Fruit fly (Drosophila melanogaster) whole organism, embryonic: Measurements from ENCODE around the gene PolG2.

Experiments
- Antp ChIP-seq: fragments of 200-800 bp; sonication (Bioruptor generic); optimal IDR thresholded peaks from 3 replicates; lab custom pipeline; 2016; ENCODE audit warnings: missing biosample characterization, missing genetic modification characterization
- Awh ChIP-seq: fragments of 200-800 bp; sonication (Bioruptor generic); IDR thresholded peaks from 2 replicates; pipeline ENCODE4, ENCODE4 v1.3.6; 2022; ENCODE audit warnings: missing biosample characterization, missing genetic modification characterization
- Bdp1 ChIP-seq: fragments of 200-800 bp; sonication (Bioruptor generic); optimal IDR thresholded peaks from 3 replicates; lab custom pipeline; 2016; ENCODE audit warnings: missing biosample characterization, missing genetic modification characterization
- BtbVII ChIP-seq: fragments of 200-800 bp; sonication (Bioruptor generic); optimal IDR thresholded peaks from 3 replicates; lab custom pipeline; 2017; ENCODE audit warnings: missing biosample characterization, mild to moderate bottlenecking, missing genetic modification characterization
- CG11247 ChIP-seq: fragments of 200-800 bp; sonication (Bioruptor generic); IDR thresholded peaks from 2 replicates; pipeline ENCODE4 v1.3.6; 2022; ENCODE audit warnings: missing biosample characterization, missing genetic modification characterization
- CG11723 ChIP-seq: fragments of 200-800 bp; sonication (Bioruptor generic); optimal IDR thresholded peaks from 2 replicates; lab custom pipeline; 2017; ENCODE audit warnings: missing biosample characterization, mild to moderate bottlenecking, missing genetic modification characterization
- CG12769 ChIP-seq: fragments of 200-800 bp; sonication (Bioruptor generic); optimal IDR thresholded peaks from 2 replicates; lab custom pipeline; 2019; ENCODE audit warnings: missing biosample characterization, mild to moderate bottlenecking, missing genetic modification characterization, moderate library complexity
- CG13287 ChIP-seq: fragments of 200-800 bp; sonication (Bioruptor generic); IDR thresholded peaks from 2 replicates; pipeline ENCODE4 v1.3.6; 2022; ENCODE audit warnings: missing biosample characterization, missing genetic modification characterization; ENCODE audit not compliant: partially characterized antibody
- CG13624 ChIP-seq: fragments of 200-800 bp; sonication (Bioruptor generic); optimal IDR thresholded peaks from 2 replicates; lab custom pipeline; 2016; ENCODE audit warnings: missing biosample characterization, missing genetic modification characterization
- CG14441 ChIP-seq: fragments of 200-800 bp; sonication (Bioruptor generic); IDR thresholded peaks from 2 replicates; pipeline ENCODE4 v1.3.6; 2022; ENCODE audit warnings: missing biosample characterization, missing genetic modification characterization
- CG14710 ChIP-seq: fragments of 200-800 bp; sonication (Bioruptor generic); optimal IDR thresholded peaks from 3 replicates; lab custom pipeline; 2019; ENCODE audit warnings: missing biosample characterization, mild to moderate bottlenecking, missing genetic modification characterization, moderate library complexity
- CG15011 ChIP-seq: fragments of 200-800 bp; sonication (Bioruptor generic); optimal IDR thresholded peaks from 3 replicates; lab custom pipeline; 2018; ENCODE audit warnings: missing biosample characterization, mild to moderate bottlenecking, missing genetic modification characterization
- CG15514 ChIP-seq: fragments of 200-800 bp; sonication (Bioruptor generic); optimal IDR thresholded peaks from 3 replicates; lab custom pipeline; 2017; ENCODE audit warnings: missing biosample characterization, missing genetic modification characterization, mild to moderate bottlenecking, moderate library complexity, missing genetic modification reagents
- CG17802 ChIP-seq: fragments of 200-800 bp; sonication (Bioruptor generic); optimal IDR thresholded peaks from 2 replicates; lab custom pipeline; 2018; ENCODE audit warnings: missing biosample characterization, mild to moderate bottlenecking, missing genetic modification characterization, moderate library complexity
- CG17829 ChIP-seq: fragments of 200-800 bp; optimal IDR thresholded peaks from 2 replicates; lab custom pipeline; 2019; ENCODE audit warnings: missing biosample characterization, mild to moderate bottlenecking, missing genetic modification characterization, moderate library complexity
- CG1792 ChIP-seq: fragments of 200-800 bp; sonication (Bioruptor generic); optimal IDR thresholded peaks from 2 replicates; lab custom pipeline; 2016; ENCODE audit warnings: missing biosample characterization, missing genetic modification characterization
- CG18476 ChIP-seq: fragments of 200-800 bp; sonication (Bioruptor generic); optimal IDR thresholded peaks from 2 replicates; lab custom pipeline; 2016; ENCODE audit warnings: missing biosample characterization, mild to moderate bottlenecking, missing genetic modification characterization
- CG2116 ChIP-seq: fragments of 200-800 bp; sonication (Bioruptor generic); optimal IDR thresholded peaks from 3 replicates; lab custom pipeline; 2018; ENCODE audit warnings: missing biosample characterization, mild to moderate bottlenecking, missing genetic modification characterization
- CG30020 ChIP-seq: fragments of 200-800 bp; optimal IDR thresholded peaks from 2 replicates; lab custom pipeline; 2019; ENCODE audit warnings: missing biosample characterization, mild to moderate bottlenecking, missing genetic modification characterization, moderate library complexity
- CG6175 ChIP-seq: fragments of 200-800 bp; sonication (Bioruptor generic); IDR thresholded peaks from 3 replicates; pipeline ENCODE4 v1.3.6; 2022; ENCODE audit warnings: missing biosample characterization, missing genetic modification characterization
- CG6254 ChIP-seq: fragments of 200-800 bp; sonication (Bioruptor generic); optimal IDR thresholded peaks from 3 replicates; lab custom pipeline; 2017; ENCODE audit warnings: mild to moderate bottlenecking, missing biosample characterization, missing genetic modification reagents, missing genetic modification characterization
- CG7745 ChIP-seq: fragments of 200-800 bp; sonication (Bioruptor generic); optimal IDR thresholded peaks from 2 replicates; lab custom pipeline; 2018; ENCODE audit warnings: missing biosample characterization, mild to moderate bottlenecking, missing genetic modification characterization, moderate library complexity
- CG8089 ChIP-seq: fragments of 200-800 bp; sonication (Bioruptor generic); optimal IDR thresholded peaks from 3 replicates; lab custom pipeline; 2016; ENCODE audit warnings: missing biosample characterization, missing genetic modification characterization
- CG8290 ChIP-seq, 3 experiments: fragments of 200-800 bp; sonication (Bioruptor generic); optimal IDR thresholded peaks; 2 replicates each; lab custom pipeline; 2016 to 2019; ENCODE audit warnings: missing biosample characterization in 3 of 3, missing genetic modification characterization in 3 of 3, mild to moderate bottlenecking in 2 of 3, moderate library complexity in 1 of 3
- CG9932 ChIP-seq: fragments of 200-800 bp; sonication (Bioruptor generic); IDR thresholded peaks from 2 replicates; pipeline ENCODE4 v1.3.6; 2022; ENCODE audit warnings: missing biosample characterization, missing genetic modification characterization
- CTCF ChIP-seq: fragments of 200-800 bp; sonication (Bioruptor generic); optimal IDR thresholded peaks from 2 replicates; lab custom pipeline; 2017; ENCODE audit warnings: missing biosample characterization, mild to moderate bottlenecking, missing genetic modification characterization, moderate library complexity
- ERR ChIP-seq: fragments of 200-800 bp; sonication (Bioruptor generic); optimal IDR thresholded peaks from 2 replicates; lab custom pipeline; 2016; ENCODE audit warnings: missing biosample characterization, missing genetic modification characterization
- Hmr ChIP-seq: fragments of 200-800 bp; sonication (Bioruptor generic); optimal IDR thresholded peaks from 3 replicates; lab custom pipeline; 2017; ENCODE audit warnings: mild to moderate bottlenecking, missing biosample characterization, missing genetic modification reagents, missing genetic modification characterization
- Hmx ChIP-seq: fragments of 200-800 bp; sonication (Bioruptor generic); optimal IDR thresholded peaks from 2 replicates; lab custom pipeline; 2016; ENCODE audit warnings: missing biosample characterization, missing genetic modification characterization
- Hr3 ChIP-seq: fragments of 200-800 bp; sonication (Bioruptor generic); optimal IDR thresholded peaks from 3 replicates; lab custom pipeline; 2016; ENCODE audit warnings: missing biosample characterization, missing genetic modification characterization
- Lhr ChIP-seq: fragments of 200-800 bp; sonication (Bioruptor generic); optimal IDR thresholded peaks from 3 replicates; lab custom pipeline; 2017; ENCODE audit warnings: mild to moderate bottlenecking, missing biosample characterization, missing genetic modification reagents, missing genetic modification characterization
- MBD-R2 ChIP-seq: fragments of 200-800 bp; sonication (Bioruptor generic); IDR thresholded peaks from 2 replicates; pipeline ENCODE4 v1.3.6; 2022; ENCODE audit warnings: missing biosample characterization, missing genetic modification characterization
- Sry-β ChIP-seq: fragments of 200-800 bp; sonication (Bioruptor generic); optimal IDR thresholded peaks from 2 replicates; lab custom pipeline; 2018; ENCODE audit warnings: missing biosample characterization, mild to moderate bottlenecking, missing genetic modification characterization, moderate library complexity
- Usf ChIP-seq: fragments of 200-800 bp; sonication (Bioruptor generic); optimal IDR thresholded peaks from 2 replicates; lab custom pipeline; 2017; ENCODE audit warnings: missing genotype, missing biosample characterization, missing genetic modification characterization
- ac ChIP-seq: fragments of 200-800 bp; sonication (Bioruptor generic); optimal IDR thresholded peaks from 3 replicates; lab custom pipeline; 2017; ENCODE audit warnings: missing biosample characterization, mild to moderate bottlenecking, missing genetic modification characterization
- az2 ChIP-seq: fragments of 200-800 bp; sonication (Bioruptor generic); optimal IDR thresholded peaks from 3 replicates; lab custom pipeline; 2016; ENCODE audit warnings: missing biosample characterization, missing genetic modification characterization
- bsh ChIP-seq, 2 experiments: fragments of 200-800 bp; sonication (Bioruptor generic); optimal IDR thresholded peaks; 2 replicates each; lab custom pipeline; 2017 to 2018; ENCODE audit warnings: mild to moderate bottlenecking in 2 of 2, missing biosample characterization in 2 of 2, missing genetic modification characterization in 2 of 2, moderate library complexity in 1 of 2
- crc ChIP-seq: fragments of 200-800 bp; sonication (Bioruptor generic); optimal IDR thresholded peaks from 2 replicates; lab custom pipeline; 2016; ENCODE audit warnings: missing biosample characterization, missing genetic modification characterization
- dmrt11E ChIP-seq: fragments of 200-800 bp; sonication (Bioruptor generic); optimal IDR thresholded peaks from 3 replicates; lab custom pipeline; 2018; ENCODE audit warnings: missing biosample characterization, mild to moderate bottlenecking, missing genetic modification characterization, moderate library complexity
- en ChIP-seq: fragments of 200-800 bp; sonication (Bioruptor generic); optimal IDR thresholded peaks from 2 replicates; lab custom pipeline; 2016; ENCODE audit warnings: missing biosample characterization, missing genetic modification characterization
- fru ChIP-seq: fragments of >200 bp; optimal IDR thresholded peaks from 2 replicates; lab custom pipeline; 2017
- maf-S ChIP-seq: fragments of 200-800 bp; sonication (Bioruptor generic); optimal IDR thresholded peaks from 2 replicates; lab custom pipeline; 2016; ENCODE audit warnings: missing biosample characterization, missing genetic modification characterization
- oc ChIP-seq: fragments of 200-800 bp; sonication (Bioruptor generic); optimal IDR thresholded peaks from 2 replicates; lab custom pipeline; 2018; ENCODE audit warnings: missing biosample characterization, mild to moderate bottlenecking, missing genetic modification characterization, moderate library complexity
- phol ChIP-seq: fragments of 200-800 bp; sonication (Bioruptor generic); optimal IDR thresholded peaks from 3 replicates; lab custom pipeline; 2018; ENCODE audit warnings: missing biosample characterization, mild to moderate bottlenecking, missing genetic modification characterization, moderate library complexity
- ranshi ChIP-seq: fragments of 200-800 bp; sonication (Bioruptor generic); IDR thresholded peaks from 2 replicates; pipeline ENCODE4 v1.3.6; 2022; ENCODE audit warnings: missing biosample characterization, missing genetic modification characterization
- sens-2 ChIP-seq: fragments of 200-800 bp; sonication (Bioruptor generic); IDR thresholded peaks from 2 replicates; pipeline ENCODE4 v1.3.6; 2022; ENCODE audit warnings: missing biosample characterization, missing genetic modification characterization
- sim ChIP-seq: fragments of 200-800 bp; sonication (Bioruptor generic); IDR thresholded peaks from 2 replicates; pipeline ENCODE4 v1.3.6; 2022; ENCODE audit warnings: missing biosample characterization, missing genetic modification characterization
- sisA ChIP-seq: fragments of 200-800 bp; sonication (Bioruptor generic); IDR thresholded peaks from 2 replicates; pipeline ENCODE4 v1.3.6; 2022; ENCODE audit warnings: missing biosample characterization, missing genetic modification characterization
- slbo ChIP-seq: fragments of 200-800 bp; sonication (Bioruptor generic); IDR thresholded peaks from 2 replicates; pipeline ENCODE4 v1.3.6; 2022; ENCODE audit warnings: missing biosample characterization, missing genetic modification characterization
- sna ChIP-seq: fragments of 200-800 bp; sonication (Bioruptor generic); IDR thresholded peaks from 2 replicates; pipeline ENCODE4 v1.3.6; 2022; ENCODE audit warnings: missing biosample characterization, missing genetic modification characterization; ENCODE audit not compliant: partially characterized antibody
- tap ChIP-seq: fragments of 200-800 bp; optimal IDR thresholded peaks from 3 replicates; lab custom pipeline; 2019; ENCODE audit warnings: missing biosample characterization, mild to moderate bottlenecking, missing genetic modification characterization, moderate library complexity
- ttk ChIP-seq: fragments of 200-800 bp; sonication (Bioruptor generic); IDR thresholded peaks from 2 replicates; pipeline ENCODE4 v2.1.2; 2022; ENCODE audit warnings: missing biosample characterization, missing genetic modification characterization

The PolG2 gene

DNA sequence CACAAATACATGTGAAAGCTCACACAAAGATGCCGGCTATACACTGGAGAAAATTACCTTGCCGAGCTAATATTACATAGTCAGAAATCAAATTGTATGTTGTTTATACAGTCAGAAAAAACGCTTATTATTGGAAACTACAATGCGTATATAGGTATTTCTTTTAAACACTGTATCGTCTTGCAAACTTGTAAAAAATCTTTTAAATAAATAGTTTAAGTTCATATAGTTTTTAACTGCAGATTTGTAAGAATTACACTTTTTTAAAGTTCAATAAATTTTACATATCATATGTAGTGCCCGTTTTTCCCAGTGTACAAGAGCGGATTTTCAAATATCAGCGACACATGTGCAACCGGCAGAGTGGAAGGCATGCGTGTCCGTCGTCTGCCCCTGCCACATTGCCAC, 6.8 kb upstream of the PolG2 start (continued):
- TF ChIP-seq CG2116 (GFP tag; lab: Kevin White, UChicago) (peak; percentile 46), Sry-β (no peak), CG8089 (peak; percentile 31), Hmr (peak; percentile 74), CG17802 (tag; lab: Kevin White, UChicago) (peak; percentile 21), crc (peak; percentile 68), Hmx (GFP tag; lab: Kevin White, UChicago) (peak; percentile 66), CG13287 (no peak), CG7745 (tag; lab: Kevin White, UChicago) (no peak), sens-2 (GFP tag; lab: Robert Waterston, UW) (0 out of 2 replicates have a peak, but pooled peaks have one; percentile 39), CG11723 (GFP tag; lab: Kevin White, UChicago) (peak; percentile 58), BtbVII (GFP tag; lab: Kevin White, UChicago) (peak; percentile 63), CG6175 (no peak), en (peak; percentile 83), bsh (GFP tag; optimal IDR thresholded peaks at IDR 0.05; lab: Kevin White, UChicago) (peak; percentile 79 to 93), ranshi (peak; percentile 70), dmrt11E (peak; percentile 75), fru (no peak), CG15011 (GFP tag; lab: Kevin White, UChicago) (peak; percentile 52), oc (peak; percentile 87), slbo (GFP tag; lab: Robert Waterston, UW) (peak; percentile 80), Usf (peak; percentile 55), CG6254 (GFP tag; lab: Kevin White, UChicago) (peak; percentile 83), CG30020 (peak; percentile 59), MBD-R2 (GFP tag; lab: Robert Waterston, UW) (0 out of 2 replicates have a peak, but pooled peaks have one; percentile 41), ttk (peak; percentile 65), CG14710 (peak; percentile 78), Antp (GFP tag; lab: Kevin White, UChicago) (peak; percentile 65), az2 (GFP tag; lab: Kevin White, UChicago) (peak; percentile 87), CG9932 (GFP tag; lab: Robert Waterston, UW) (peak; percentile 58; the same call in 1 of the 2 replicates)
- TF ChIP-seq, all 482 proteins: peak for 357

- TF ChIP-seq sna (GFP tag; lab: Robert Waterston, UW) (no peak), phol (tag; lab: Kevin White, UChicago) (no peak), CG1792 (GFP tag; lab: Kevin White, UChicago) (peak; percentile 5), CG15514 (GFP tag; lab: Kevin White, UChicago) (no peak), CG11247 (GFP tag; lab: Robert Waterston, UW) (no peak), maf-S (no peak), ac (GFP tag; lab: Kevin White, UChicago) (peak; percentile 18), tap (tag; lab: Kevin White, UChicago) (peak; percentile 19), CG17829 (tag; lab: Kevin White, UChicago) (no peak), CG13624 (GFP tag; lab: Kevin White, UChicago) (no peak), Lhr (GFP tag; lab: Kevin White, UChicago) (no peak), CG14441 (GFP tag; lab: Robert Waterston, UW) (peak; percentile 19; the same call in 1 of the 2 replicates), CTCF (GFP tag; lab: Kevin White, UChicago) (no peak), sisA (no peak), Awh (GFP tag; lab: Robert Waterston, UW) (peak; percentile 68; the same call in 1 of the 2 replicates), ERR (GFP tag; lab: Kevin White, UChicago) (no peak), CG8290 (GFP tag; optimal IDR thresholded peaks at IDR 0.05; lab: Kevin White, UChicago) (peak; percentile 14), CG8290 (tag; optimal IDR thresholded peaks at IDR 0.05; lab: Kevin White, UChicago) (peak in 1 of 2 experiments; percentile 55), Bdp1 (peak; percentile 36), CG18476 (GFP tag; lab: Kevin White, UChicago) (peak; percentile 16), Hr3 (GFP tag; lab: Kevin White, UChicago) (peak; percentile 27), sim (0 out of 2 replicates have a peak, but pooled peaks have one; percentile 35), CG12769 (tag; lab: Kevin White, UChicago) (peak; percentile 3)
Observed at dm6 chr2L:13838647-13839390, 5.9 kb upstream of the PolG2 start.
